Fruit fly (Drosophila melanogaster): Measurements from ENCODE around the gene CG7115.
A peak's percentile ranks its signal among the peaks of the same experiment; 100 is the strongest.

CG7115 gene

dm6 chr2L:7813357-7813756, 7.6 kb upstream of the CG7115 start (continued):
- TF ChIP-seq luna (GFP tag; optimal IDR thresholded peaks at IDR 0.05) (no peak), wdn (GFP tag; IDR thresholded peaks at IDR 0.05) (peak; percentile 37; the same call in 1 of the 2 replicates), CG12659 (GFP tag; optimal IDR thresholded peaks at IDR 0.05) (peak; percentile 35), HLHmδ (GFP tag; optimal IDR thresholded peaks at IDR 0.05) (peak; percentile 37), CG14014 (GFP tag; IDR thresholded peaks at IDR 0.05) (peak; percentile 61; the same call in 1 of the 2 replicates), CG18764 (GFP tag; optimal IDR thresholded peaks at IDR 0.05) (peak; percentile 39), CG18619 (GFP tag; optimal IDR thresholded peaks at IDR 0.05) (peak; percentile 34), pb (GFP tag; optimal IDR thresholded peaks at IDR 0.05) (no peak), CG12104 (GFP tag; optimal IDR thresholded peaks at IDR 0.05) (peak; percentile 64), dpn (GFP tag; optimal IDR thresholded peaks at IDR 0.05) (peak in 1 of 2 experiments; percentile 51), CG3995 (GFP tag; optimal IDR thresholded peaks at IDR 0.05) (no peak), CG31388 (GFP tag; optimal IDR thresholded peaks at IDR 0.05) (no peak), CG3838 (GFP tag; optimal IDR thresholded peaks at IDR 0.05) (no peak), CG10654 (GFP tag; optimal IDR thresholded peaks at IDR 0.05) (peak; percentile 38), seq (GFP tag; IDR thresholded peaks at IDR 0.05) (peak; percentile 56; the same call in 1 of the 2 replicates), CG2120 (GFP tag; optimal IDR thresholded peaks at IDR 0.05) (peak; percentile 30), nerfin-2 (GFP tag; IDR thresholded peaks at IDR 0.05; ENCODE audit: partially characterized antibody) (no peak), CG12071 (GFP tag; optimal IDR thresholded peaks at IDR 0.05) (peak; percentile 75), Camta (GFP tag; optimal IDR thresholded peaks at IDR 0.05) (peak; percentile 51), kni (GFP tag; optimal IDR thresholded peaks at IDR 0.05) (peak; percentile 89), tio (GFP tag; optimal IDR thresholded peaks at IDR 0.05) (no peak), Atf6 (GFP tag; IDR thresholded peaks at IDR 0.05) (peak; percentile 68; the same call in 1 of the 2 replicates), CG15514 (GFP tag; optimal IDR thresholded peaks at IDR 0.05) (peak; percentile 53), chif (GFP tag; optimal IDR thresholded peaks at IDR 0.05) (no peak), CG11560 (tag; IDR thresholded peaks at IDR 0.05) (peak; percentile 15; the same call in 1 of the 3 replicates), Pdp1 (GFP tag; optimal IDR thresholded peaks at IDR 0.05) (peak in 1 of 2 experiments; percentile 21), z (GFP tag; IDR thresholded peaks at IDR 0.05) (peak; percentile 64; the same call in 1 of the 3 replicates), Taf1 (GFP tag; IDR thresholded peaks at IDR 0.05) (no peak), CG33213 (GFP tag; optimal IDR thresholded peaks at IDR 0.05) (peak; percentile 69), MTF-1 (GFP tag; optimal IDR thresholded peaks at IDR 0.05; ENCODE audit: borderline replicate concordance) (peak; percentile 77), CG13123 (GFP tag; optimal IDR thresholded peaks at IDR 0.05) (peak; percentile 24), CG17385 (GFP tag; optimal IDR thresholded peaks at IDR 0.05) (peak; percentile 30), tgo (GFP tag; IDR thresholded peaks at IDR 0.05) (peak; percentile 27; the same call in 1 of the 3 replicates), cwo (GFP tag; optimal IDR thresholded peaks at IDR 0.05) (peak; percentile 53), CG13296 (GFP tag; optimal IDR thresholded peaks at IDR 0.05) (peak; percentile 83), HLH4C (GFP tag; IDR thresholded peaks at IDR 0.05; ENCODE audit: partially characterized antibody) (no peak), CG1603 (tag; optimal IDR thresholded peaks at IDR 0.05) (peak; percentile 35), Xbp1 (GFP tag; optimal IDR thresholded peaks at IDR 0.05) (no peak), jing (GFP tag; optimal IDR thresholded peaks at IDR 0.05) (no peak), ATbp (GFP tag; optimal IDR thresholded peaks at IDR 0.05) (peak; percentile 34), fd3F (GFP tag; optimal IDR thresholded peaks at IDR 0.05) (peak; percentile 44), CG6765 (GFP tag; optimal IDR thresholded peaks at IDR 0.05) (peak; percentile 73), abd-A (tag; optimal IDR thresholded peaks at IDR 0.05) (no peak), CG9727 (GFP tag; optimal IDR thresholded peaks at IDR 0.05) (peak; percentile 56), bab2 (GFP tag; optimal IDR thresholded peaks at IDR 0.05) (peak; percentile 35), CG1233 (GFP tag; optimal IDR thresholded peaks at IDR 0.05) (peak; percentile 81), kay (GFP tag; optimal IDR thresholded peaks at IDR 0.05) (peak; percentile 51), Sry-β (GFP tag; optimal IDR thresholded peaks at IDR 0.05) (peak; percentile 12), NC2α (GFP tag; optimal IDR thresholded peaks at IDR 0.05) (peak; percentile 42), Dbx (GFP tag; IDR thresholded peaks at IDR 0.05) (peak; percentile 29; the same call in 1 of the 3 replicates)
